Worm (Caenorhabditis elegans): ENCODE measurements around the gene gldi-2.

The gldi-2 gene

DNA sequence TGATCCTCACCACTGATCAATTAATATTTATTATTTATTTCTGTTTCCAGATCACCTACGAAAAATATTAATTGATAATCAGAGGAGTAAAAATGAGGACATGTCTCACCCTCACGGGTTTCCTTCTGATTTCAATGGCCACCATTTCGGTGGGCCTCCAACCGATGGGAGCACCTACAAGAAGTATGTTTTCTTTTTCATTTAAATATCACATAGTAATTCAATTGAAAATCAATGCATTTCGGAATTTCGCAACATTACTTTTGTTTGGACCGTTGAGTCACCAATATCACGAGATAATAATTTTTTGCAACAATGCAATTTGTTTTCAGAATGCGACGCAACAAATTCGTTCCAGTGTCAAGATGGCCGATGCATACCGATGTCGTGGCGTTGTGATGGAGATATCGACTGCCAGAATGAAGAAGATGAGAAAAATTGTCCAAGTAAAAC is at the start of gene gldi-2:
Gene gldi-2 (plus strand): TSS at position 51 of the 453 bp plus-strand sequence.
- TF ChIP-seq elt-3 (tag; optimal IDR thresholded peaks at IDR 0.05) (no peak), F13H6.1 (tag; optimal IDR thresholded peaks at IDR 0.05) (no peak), crh-2 (tag; optimal IDR thresholded peaks at IDR 0.05) (no peak), mab-5 (tag; optimal IDR thresholded peaks at IDR 0.05) (no peak), nhr-6 (tag; optimal IDR thresholded peaks at IDR 0.05) (no peak), aly-2 (tag; optimal IDR thresholded peaks at IDR 0.05) (no peak), fos-1 (tag; optimal IDR thresholded peaks at IDR 0.05) (no peak), nhr-10 (tag; optimal IDR thresholded peaks at IDR 0.05) (no peak), unc-55 (GFP tag; optimal IDR thresholded peaks at IDR 0.05) (no peak), nhr-77 (tag; optimal IDR thresholded peaks at IDR 0.05) (no peak), egl-27 (tag; optimal IDR thresholded peaks at IDR 0.05) (no peak), ztf-1 (GFP tag; conservative IDR thresholded peaks at IDR 0.05) (no peak), alr-1 (tag; optimal IDR thresholded peaks at IDR 0.05) (no peak), peb-1 (tag; optimal IDR thresholded peaks at IDR 0.05) (no peak), nhr-237 (tag; optimal IDR thresholded peaks at IDR 0.05) (no peak), nhr-12 (tag; optimal IDR thresholded peaks at IDR 0.05) (no peak)

DNA sequence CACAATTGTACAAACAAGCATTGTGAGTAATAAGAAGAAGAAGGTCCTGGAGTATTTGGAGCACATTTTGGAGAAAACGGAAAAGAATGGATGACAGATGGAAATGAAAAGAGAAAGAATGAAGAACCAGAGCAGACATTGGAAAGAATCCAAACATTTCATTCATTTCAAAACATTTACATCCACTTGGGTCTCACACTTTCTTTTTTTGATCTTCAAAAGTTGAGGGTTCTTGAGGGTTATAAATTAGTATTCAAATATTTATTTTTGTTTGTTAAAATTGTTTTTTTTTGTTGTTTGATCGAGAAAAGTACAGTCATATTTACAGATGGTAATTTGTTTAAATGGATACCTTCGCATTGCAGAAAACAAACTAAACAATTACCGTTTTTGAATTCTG is 49.5 kb upstream of the gldi-2 start, which contains the start of gene T14B4.9:
Gene T14B4.9 (minus strand): TSS at position 101 of the 400 bp plus-strand sequence.
- no peak for TF ChIP-seq lin-39 (tag; optimal IDR thresholded peaks at IDR 0.05)

DNA sequence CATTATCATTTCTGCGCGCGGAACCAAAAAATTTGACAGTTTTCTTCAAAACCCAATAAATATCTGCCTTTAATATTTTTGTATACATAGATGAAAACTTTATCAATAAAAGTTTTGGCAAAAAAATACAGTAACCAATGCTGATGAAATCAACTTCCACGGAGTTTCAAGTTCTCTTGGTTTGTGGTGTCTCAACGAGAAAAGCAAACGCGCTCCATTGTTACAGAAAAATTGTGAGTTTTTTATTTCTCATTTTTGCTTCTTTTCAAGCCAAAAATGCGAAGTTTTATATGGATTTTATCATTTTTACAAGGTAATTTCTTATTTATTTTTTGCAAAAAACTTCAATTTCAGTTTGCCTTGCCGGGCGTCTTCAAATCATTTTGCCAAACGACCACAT is 48.6 kb upstream of the gldi-2 start, which contains the start of gene T14B4.3:
Gene T14B4.3 (plus strand): TSS at position 264 of the 400 bp plus-strand sequence.
- TF ChIP-seq sem-4 (tag; optimal IDR thresholded peaks at IDR 0.05): no peak
- TF ChIP-seq unc-39 (tag; optimal IDR thresholded peaks at IDR 0.05): no peak
- no peak for TF ChIP-seq ZK546.5 (tag; optimal IDR thresholded peaks at IDR 0.05)
- TF ChIP-seq nhr-21 (tag; optimal IDR thresholded peaks at IDR 0.05): peak; percentile 40
- peak; percentile 87 for TF ChIP-seq unc-55 (GFP tag; optimal IDR thresholded peaks at IDR 0.05)
- no peak for TF ChIP-seq mdl-1 (tag; optimal IDR thresholded peaks at IDR 0.05)
- peak; percentile 2 for TF ChIP-seq snpc-4 (tag; optimal IDR thresholded peaks at IDR 0.05)
- peak; percentile 68 for TF ChIP-seq crh-2 (tag; optimal IDR thresholded peaks at IDR 0.05)
- no peak for TF ChIP-seq ceh-82 (tag; optimal IDR thresholded peaks at IDR 0.05)
- peak; percentile 25 to 87 for TF ChIP-seq lsy-2 (tag; optimal IDR thresholded peaks at IDR 0.05)
- peak; percentile 78 for TF ChIP-seq C34F6.9 (tag; optimal IDR thresholded peaks at IDR 0.05)
- TF ChIP-seq R02D3.7 (tag; optimal IDR thresholded peaks at IDR 0.05): no peak
- peak; percentile 51 for TF ChIP-seq sma-9 (GFP tag; optimal IDR thresholded peaks at IDR 0.05)
- no peak for TF ChIP-seq sma-9 (tag; optimal IDR thresholded peaks at IDR 0.05)
- no peak for TF ChIP-seq egl-27 (tag; optimal IDR thresholded peaks at IDR 0.05)
- TF ChIP-seq nhr-237 (tag; optimal IDR thresholded peaks at IDR 0.05): no peak
- TF ChIP-seq fos-1 (tag; optimal IDR thresholded peaks at IDR 0.05): peak; percentile 29
- peak; percentile 72 for TF ChIP-seq sma-3 (GFP tag; optimal IDR thresholded peaks at IDR 0.05)
- no peak for TF ChIP-seq blmp-1 (tag; optimal IDR thresholded peaks at IDR 0.05; ENCODE audit: insufficient read depth)
- TF ChIP-seq ztf-1 (GFP tag; conservative IDR thresholded peaks at IDR 0.05): no peak
- peak; percentile 66 for TF ChIP-seq gmeb-1 (tag; optimal IDR thresholded peaks at IDR 0.05)
- TF ChIP-seq elt-3 (tag; optimal IDR thresholded peaks at IDR 0.05): no peak
- peak; percentile 47 for TF ChIP-seq lin-13 (GFP tag; optimal IDR thresholded peaks at IDR 0.05)
- peak; percentile 65 for TF ChIP-seq nhr-129 (tag; optimal IDR thresholded peaks at IDR 0.05)
- peak; percentile 50 for TF ChIP-seq F13H6.1 (tag; optimal IDR thresholded peaks at IDR 0.05)
- no peak for TF ChIP-seq peb-1 (tag; optimal IDR thresholded peaks at IDR 0.05)
- no peak for TF ChIP-seq nhr-23 (tag; optimal IDR thresholded peaks at IDR 0.05)
- TF ChIP-seq lin-11 (tag; optimal IDR thresholded peaks at IDR 0.05): no peak
- no peak for TF ChIP-seq dmd-4 (tag; optimal IDR thresholded peaks at IDR 0.05)

DNA sequence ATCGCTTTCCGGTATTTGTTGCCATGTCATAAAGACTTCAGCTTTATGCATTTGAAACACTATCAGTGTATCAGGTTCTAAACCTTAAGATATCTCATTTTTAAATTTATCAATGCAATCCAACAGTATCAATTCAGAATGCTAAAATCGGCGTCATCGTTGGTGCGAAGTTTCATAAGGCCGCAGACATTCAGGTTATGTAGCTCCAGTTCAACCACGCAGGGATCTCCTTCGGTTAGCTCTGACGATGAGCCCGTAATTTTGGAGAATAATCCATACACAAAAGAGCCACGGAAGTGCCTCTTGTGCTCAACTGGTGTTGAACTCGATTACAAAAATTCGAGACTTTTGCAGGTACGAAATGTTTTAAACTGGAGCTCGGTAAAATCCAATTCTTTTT is 47.2 kb upstream of the gldi-2 start, which contains the start of gene mrps-18.C:
Gene mrps-18.C (plus strand): TSS at position 138 of the 400 bp plus-strand sequence.
- TF ChIP-seq ceh-82 (tag; optimal IDR thresholded peaks at IDR 0.05) (no peak), nhr-11 (tag; optimal IDR thresholded peaks at IDR 0.05) (no peak), zag-1 (tag; optimal IDR thresholded peaks at IDR 0.05) (no peak), nhr-129 (tag; optimal IDR thresholded peaks at IDR 0.05) (no peak), F13H6.1 (tag; optimal IDR thresholded peaks at IDR 0.05) (no peak), ZK546.5 (tag; optimal IDR thresholded peaks at IDR 0.05) (no peak), snpc-4 (tag; optimal IDR thresholded peaks at IDR 0.05) (no peak)
